Worm (Caenorhabditis elegans): ENCODE data around the gene C47E12.10.

DNA sequence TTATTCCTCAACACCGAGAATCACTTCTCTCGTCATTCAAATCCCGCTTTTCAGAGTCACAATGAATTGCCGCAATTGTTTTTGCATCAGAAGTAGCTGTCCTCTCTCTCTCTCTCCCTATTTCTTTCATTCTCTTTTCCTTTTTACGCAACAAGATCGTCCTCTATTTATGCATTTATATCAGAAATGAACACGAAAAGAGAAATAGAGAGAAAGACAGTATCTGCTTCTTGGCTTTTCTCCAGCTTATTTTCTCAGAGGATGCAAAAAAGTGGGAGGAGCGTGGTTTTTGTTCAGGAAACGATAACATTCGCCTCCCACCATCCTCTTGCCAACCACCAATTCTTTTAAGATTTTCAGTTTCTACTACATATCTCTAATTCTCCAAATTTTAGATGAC lies 10.3 kb downstream of the C47E12.10 start, which contains the start of gene mam-2:
- TF ChIP-seq ama-1 (optimal IDR thresholded peaks at IDR 0.05) (no peak), sea-1 (GFP tag; conservative IDR thresholded peaks at IDR 0.05) (no peak), hnd-1 (tag; optimal IDR thresholded peaks at IDR 0.05) (no peak), hmbx-1 (tag; optimal IDR thresholded peaks at IDR 0.05) (no peak), ets-7 (tag; optimal IDR thresholded peaks at IDR 0.05) (no peak)
